Worm (Caenorhabditis elegans) whole organism, late embryonic: ENCODE results near the gene Y37D8A.6.

Source experiments
- K09A11.1 ChIP-seq: sonication (generic microtip); optimal IDR thresholded peaks from 2 replicates; lab custom pipeline; 2017; ENCODE audit warnings: antibody characterized with exemption, mild to moderate bottlenecking, missing genetic modification characterization, missing compliant biosample characterization; ENCODE audit not compliant: insufficient read depth
- Y22D7AL.16 ChIP-seq: sonication (generic microtip); optimal IDR thresholded peaks from 2 replicates; lab custom pipeline; 2016; ENCODE audit warnings: missing genetic modification characterization, missing compliant biosample characterization
- ama-1 ChIP-seq: fragments of 150-350 bp; optimal IDR thresholded peaks from 2 replicates; lab custom pipeline; 2014
- ceh-31 ChIP-seq: sonication (generic microtip); optimal IDR thresholded peaks from 2 replicates; lab custom pipeline; 2016; ENCODE audit warnings: missing genetic modification characterization, missing compliant biosample characterization
- ceh-48 ChIP-seq: sonication (generic microtip); optimal IDR thresholded peaks from 2 replicates; lab custom pipeline; 2016; ENCODE audit warnings: missing genetic modification characterization, inconsistent platforms, missing compliant biosample characterization
- dmd-4 ChIP-seq: sonication (generic microtip); optimal IDR thresholded peaks from 2 replicates; lab custom pipeline; 2016; ENCODE audit warnings: borderline replicate concordance, missing genetic modification characterization, missing compliant biosample characterization
- dve-1 ChIP-seq: sonication (generic microtip); optimal IDR thresholded peaks from 2 replicates; lab custom pipeline; 2017; ENCODE audit warnings: antibody characterized with exemption, mild to moderate bottlenecking, missing genetic modification characterization, missing compliant biosample characterization
- elt-2 ChIP-seq: sonication (generic microtip); optimal IDR thresholded peaks from 2 replicates; lab custom pipeline; 2016; ENCODE audit warnings: missing genetic modification reagents, missing genetic modification characterization, missing compliant biosample characterization
- ets-4 ChIP-seq: sonication (generic microtip); optimal IDR thresholded peaks from 2 replicates; lab custom pipeline; 2016; ENCODE audit warnings: missing genetic modification characterization, missing compliant biosample characterization
- nfya-1 ChIP-seq: sonication (generic microtip); optimal IDR thresholded peaks from 2 replicates; lab custom pipeline; 2017; ENCODE audit warnings: missing genetic modification characterization, mild to moderate bottlenecking, missing compliant biosample characterization, antibody characterized with exemption, moderate library complexity
- nhr-11 ChIP-seq: fragments of 150-350 bp; optimal IDR thresholded peaks from 2 replicates; lab custom pipeline; 2014; ENCODE audit warnings: missing biosample characterization, missing genetic modification characterization
- pha-4 ChIP-seq: fragments of 150-350 bp; optimal IDR thresholded peaks from 2 replicates; lab custom pipeline; 2018; ENCODE audit warnings: missing biosample characterization, missing genetic modification reagents, missing genetic modification characterization
- unc-55 ChIP-seq: sonication (generic microtip); optimal IDR thresholded peaks from 2 replicates; lab custom pipeline; 2017; ENCODE audit warnings: missing biosample characterization, missing genetic modification reagents, missing genetic modification characterization
- zip-5 ChIP-seq: sonication (generic microtip); optimal IDR thresholded peaks from 2 replicates; lab custom pipeline; 2016; ENCODE audit warnings: missing genetic modification characterization, missing compliant biosample characterization

DNA sequence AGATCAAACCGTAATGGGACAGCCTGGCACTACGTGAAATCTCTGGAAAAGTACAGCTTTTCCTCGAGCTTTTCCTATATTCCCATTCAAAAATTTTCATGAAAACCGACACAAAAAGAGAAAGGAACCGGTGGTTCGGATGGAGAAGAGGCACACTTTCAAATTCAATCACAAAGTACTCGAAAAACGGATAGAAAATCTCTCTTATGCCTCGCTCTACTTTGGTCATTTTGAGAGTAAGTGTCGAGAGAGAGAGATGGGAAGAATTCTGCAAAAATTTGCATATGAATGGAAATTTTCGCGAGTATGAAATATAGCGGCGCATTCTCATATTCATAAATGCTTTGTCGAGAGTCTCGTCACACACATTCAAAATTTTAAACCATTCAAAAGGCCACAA lies 22.7 kb upstream of the Y37D8A.6 start:
- TF ChIP-seq dmd-4 (tag; lab: Kevin White, UChicago) (no peak), ceh-48 (tag; lab: Kevin White, UChicago) (no peak), nfya-1 (tag; lab: Kevin White, UChicago) (no peak), pha-4 (tag; lab: Kevin White, UChicago) (no peak), zip-5 (no peak), ets-4 (tag; lab: Kevin White, UChicago) (no peak), Y22D7AL.16 (tag; lab: Kevin White, UChicago) (no peak), K09A11.1 (tag; lab: Kevin White, UChicago) (no peak), ceh-31 (no peak), nhr-11 (tag; lab: Kevin White, UChicago) (no peak), ama-1 (no peak), elt-2 (tag; lab: Kevin White, UChicago) (no peak), dve-1 (tag; lab: Kevin White, UChicago) (no peak), unc-55 (GFP tag; lab: Kevin White, UChicago) (no peak)
